Worm (Caenorhabditis elegans) whole organism, mixed stage, embryonic: Measurements from ENCODE around the gene str-47.

Experiments
- M03D4.4 ChIP-seq: sonication (generic microtip); optimal IDR thresholded peaks from 2 replicates; lab custom pipeline; 2017; ENCODE audit warnings: mild to moderate bottlenecking, missing genetic modification characterization, missing compliant biosample characterization
- bed-3 ChIP-seq: fragments of 200-800 bp; sonication (Bioruptor generic); optimal IDR thresholded peaks from 3 replicates; lab custom pipeline; 2018; ENCODE audit warnings: mild to moderate bottlenecking, missing genetic modification characterization, moderate library complexity, missing compliant biosample characterization
- blmp-1 ChIP-seq: fragments of 150-350 bp; optimal IDR thresholded peaks from 2 replicates; lab custom pipeline; 2014; ENCODE audit warnings: missing biosample characterization, missing genetic modification characterization
- ceh-39 ChIP-seq: fragments of 150-350 bp; optimal IDR thresholded peaks from 2 replicates; lab custom pipeline; 2014; ENCODE audit warnings: missing biosample characterization, missing genetic modification characterization
- ceh-43 ChIP-seq: fragments of 200-800 bp; sonication (Bioruptor generic); optimal IDR thresholded peaks from 2 replicates; lab custom pipeline; 2018; ENCODE audit warnings: mild to moderate bottlenecking, missing genetic modification characterization, moderate library complexity, missing compliant biosample characterization
- ceh-83 ChIP-seq: fragments of 200-800 bp; sonication (Bioruptor generic); optimal IDR thresholded peaks from 2 replicates; lab custom pipeline; 2018; ENCODE audit warnings: mild to moderate bottlenecking, missing genetic modification characterization, missing compliant biosample characterization
- ces-1 ChIP-seq: fragments of 150-350 bp; optimal IDR thresholded peaks from 2 replicates; lab custom pipeline; 2014; ENCODE audit warnings: missing biosample characterization, missing genetic modification reagents, missing genetic modification characterization
- cnd-1 ChIP-seq: fragments of 200-800 bp; sonication (Bioruptor generic); optimal IDR thresholded peaks from 2 replicates; lab custom pipeline; 2018; ENCODE audit warnings: mild to moderate bottlenecking, missing genetic modification characterization, missing compliant biosample characterization
- drap-1 ChIP-seq: fragments of 200-800 bp; sonication (Bioruptor generic); optimal IDR thresholded peaks from 3 replicates; lab custom pipeline; 2018; ENCODE audit warnings: mild to moderate bottlenecking, missing genetic modification characterization, missing compliant biosample characterization
- elt-1 ChIP-seq: sonication (generic microtip); optimal IDR thresholded peaks from 2 replicates; lab custom pipeline; 2017; ENCODE audit warnings: missing genetic modification characterization, mild to moderate bottlenecking, missing compliant biosample characterization, antibody characterized with exemption, moderate library complexity, borderline replicate concordance; ENCODE audit not compliant: insufficient read depth
- elt-3 ChIP-seq: fragments of 150-350 bp; optimal IDR thresholded peaks from 2 replicates; lab custom pipeline; 2014; ENCODE audit warnings: missing biosample characterization, missing genetic modification characterization
- flh-1 ChIP-seq: fragments of 200-800 bp; sonication (Bioruptor generic); optimal IDR thresholded peaks from 2 replicates; lab custom pipeline; 2018; ENCODE audit warnings: mild to moderate bottlenecking, missing genetic modification characterization, moderate library complexity, missing compliant biosample characterization
- hlh-1 ChIP-seq: fragments of 150-350 bp; optimal IDR thresholded peaks from 2 replicates; lab custom pipeline; 2014; ENCODE audit warnings: missing biosample characterization, missing genetic modification reagents, missing genetic modification characterization
- lin-13 ChIP-seq: fragments of 150-350 bp; optimal IDR thresholded peaks from 2 replicates; lab custom pipeline; 2014; ENCODE audit warnings: missing biosample characterization, missing genetic modification characterization
- lin-32 ChIP-seq: fragments of 200-800 bp; sonication (Bioruptor generic); optimal IDR thresholded peaks from 2 replicates; lab custom pipeline; 2018; ENCODE audit warnings: mild to moderate bottlenecking, missing genetic modification characterization, missing compliant biosample characterization
- lsy-2 ChIP-seq: fragments of 150-350 bp; optimal IDR thresholded peaks from 2 replicates; lab custom pipeline; 2014; ENCODE audit warnings: missing biosample characterization, missing genetic modification characterization
- mls-2 ChIP-seq: sonication (generic microtip); optimal IDR thresholded peaks from 2 replicates; lab custom pipeline; 2016; ENCODE audit warnings: mild to moderate bottlenecking, missing genetic modification characterization, moderate library complexity, missing compliant biosample characterization
- nhr-12 ChIP-seq: fragments of 150-350 bp; optimal IDR thresholded peaks from 2 replicates; lab custom pipeline; 2014; ENCODE audit warnings: missing biosample characterization, missing genetic modification characterization
- nhr-2 ChIP-seq: fragments of 150-350 bp; optimal IDR thresholded peaks from 2 replicates; lab custom pipeline; 2014; ENCODE audit warnings: missing biosample characterization, missing genetic modification characterization
- nhr-237 ChIP-seq: fragments of 150-350 bp; optimal IDR thresholded peaks from 2 replicates; lab custom pipeline; 2014; ENCODE audit warnings: missing biosample characterization, missing genetic modification characterization
- nhr-28 ChIP-seq: fragments of 150-350 bp; optimal IDR thresholded peaks from 2 replicates; lab custom pipeline; 2014; ENCODE audit warnings: missing biosample characterization, missing genetic modification characterization
- pha-4 ChIP-seq: fragments of 150-350 bp; optimal IDR thresholded peaks from 2 replicates; lab custom pipeline; 2018; ENCODE audit warnings: missing biosample characterization, missing genetic modification reagents, missing genetic modification characterization
- sem-2 ChIP-seq: fragments of 200-800 bp; sonication (Bioruptor generic); optimal IDR thresholded peaks from 2 replicates; lab custom pipeline; 2018; ENCODE audit warnings: mild to moderate bottlenecking, missing genetic modification characterization, missing compliant biosample characterization
- snpc-4 ChIP-seq: fragments of 150-350 bp; optimal IDR thresholded peaks from 2 replicates; lab custom pipeline; 2014; ENCODE audit warnings: missing biosample characterization, missing genetic modification characterization
- sptf-1 ChIP-seq: sonication (generic microtip); optimal IDR thresholded peaks from 2 replicates; lab custom pipeline; 2017; ENCODE audit warnings: mild to moderate bottlenecking, missing genetic modification characterization, moderate library complexity, missing compliant biosample characterization
- tbx-8 ChIP-seq: fragments of 200-800 bp; sonication (Bioruptor generic); optimal IDR thresholded peaks from 2 replicates; lab custom pipeline; 2018; ENCODE audit warnings: mild to moderate bottlenecking, missing genetic modification characterization, moderate library complexity, missing compliant biosample characterization
- unc-120 ChIP-seq: sonication (generic microtip); optimal IDR thresholded peaks from 2 replicates; lab custom pipeline; 2017; ENCODE audit warnings: missing genetic modification characterization, missing compliant biosample characterization; ENCODE audit not compliant: poor library complexity, severe bottlenecking
- unc-39 ChIP-seq: fragments of 150-350 bp; optimal IDR thresholded peaks from 2 replicates; lab custom pipeline; 2014; ENCODE audit warnings: missing biosample characterization, missing genetic modification characterization
- unc-62 ChIP-seq: fragments of 150-350 bp; optimal IDR thresholded peaks from 2 replicates; lab custom pipeline; 2014; ENCODE audit warnings: missing biosample characterization, missing genetic modification reagents, missing genetic modification characterization
- zip-8 ChIP-seq: fragments of 150-350 bp; optimal IDR thresholded peaks from 2 replicates; lab custom pipeline; 2014; ENCODE audit warnings: missing biosample characterization, missing genetic modification characterization

str-47 gene

ce11 chrV:7604858-7605257 lies 40.7 kb upstream of the str-47 start, which contains the start of gene clec-213:
clec-213 (plus strand) TSS chrV:7605158.
- TF ChIP-seq nhr-28 (tag; lab: Kevin White, UChicago), result no peak
- TF ChIP-seq ces-1 (GFP tag; lab: Kevin White, UChicago), result no peak
- no peak for TF ChIP-seq unc-120 (tag; lab: Kevin White, UChicago)
- TF ChIP-seq ceh-39, result no peak
- TF ChIP-seq tbx-8 (GFP tag; lab: Kevin White, UChicago), result no peak
- TF ChIP-seq unc-39 (tag; lab: Kevin White, UChicago), result no peak
- TF ChIP-seq zip-8 (tag; lab: Kevin White, UChicago), result no peak
- TF ChIP-seq ceh-43 (GFP tag; lab: Kevin White, UChicago), result no peak
- TF ChIP-seq lsy-2 (tag; lab: Kevin White, UChicago), result no peak
- TF ChIP-seq unc-62, result no peak
- no peak for TF ChIP-seq mls-2 (tag; lab: Kevin White, UChicago)
- no peak for TF ChIP-seq bed-3 (GFP tag; lab: Kevin White, UChicago)
- no peak for TF ChIP-seq lin-13 (tag; lab: Kevin White, UChicago)

- TF ChIP-seq snpc-4 (no peak), ces-1 (GFP tag; lab: Kevin White, UChicago) (no peak), elt-3 (tag; lab: Kevin White, UChicago) (no peak), cnd-1 (tag; lab: Kevin White, UChicago) (no peak), nhr-12 (tag; lab: Kevin White, UChicago) (no peak), ceh-39 (no peak), M03D4.4 (no peak), bed-3 (GFP tag; lab: Kevin White, UChicago) (no peak), mls-2 (tag; lab: Kevin White, UChicago) (no peak), flh-1 (GFP tag; lab: Kevin White, UChicago) (no peak), pha-4 (tag; lab: Kevin White, UChicago) (no peak), sptf-1 (tag; lab: Kevin White, UChicago) (no peak), ceh-83 (GFP tag; lab: Kevin White, UChicago) (no peak), sem-2 (no peak)
Observed at ce11 chrV:7609698-7610420, 35.7 kb upstream of the str-47 start, which contains the start of the genes folt-3 and clec-214. folt-3 (minus strand) TSS chrV:7609748. clec-214 (plus strand) TSS chrV:7610370.

ce11 chrV:7612044-7612443 lies 33.5 kb upstream of the str-47 start, which contains the start of gene clec-215:
clec-215 (plus strand) TSS chrV:7612344.
- TF ChIP-seq nhr-2 (tag; lab: Kevin White, UChicago), result no peak
- TF ChIP-seq drap-1 (GFP tag; lab: Kevin White, UChicago), result no peak
- TF ChIP-seq tbx-8 (GFP tag; lab: Kevin White, UChicago), result no peak
- TF ChIP-seq nhr-237 (tag; lab: Kevin White, UChicago), result no peak
- TF ChIP-seq unc-120 (tag; lab: Kevin White, UChicago), result no peak
- TF ChIP-seq lin-32 (GFP tag; lab: Kevin White, UChicago), result no peak
- no peak for TF ChIP-seq unc-62
- TF ChIP-seq zip-8 (tag; lab: Kevin White, UChicago), result no peak
- no peak for TF ChIP-seq lin-13 (tag; lab: Kevin White, UChicago)
- TF ChIP-seq M03D4.4, result no peak
- TF ChIP-seq sem-2, result no peak
- TF ChIP-seq mls-2 (tag; lab: Kevin White, UChicago), result no peak

ce11 chrV:7618114-7618513 lies 27.4 kb upstream of the str-47 start, which contains the start of gene C50E3.15:
C50E3.15 (plus strand) TSS chrV:7618414.
- TF ChIP-seq ceh-83 (GFP tag; lab: Kevin White, UChicago) (no peak), sptf-1 (tag; lab: Kevin White, UChicago) (no peak), nhr-12 (tag; lab: Kevin White, UChicago) (no peak), flh-1 (GFP tag; lab: Kevin White, UChicago) (no peak), lin-13 (tag; lab: Kevin White, UChicago) (no peak), zip-8 (tag; lab: Kevin White, UChicago) (no peak), nhr-237 (tag; lab: Kevin White, UChicago) (no peak), unc-120 (tag; lab: Kevin White, UChicago) (no peak), blmp-1 (tag; lab: Kevin White, UChicago) (no peak), elt-3 (tag; lab: Kevin White, UChicago) (no peak), tbx-8 (GFP tag; lab: Kevin White, UChicago) (no peak), ces-1 (GFP tag; lab: Kevin White, UChicago) (no peak), lin-32 (GFP tag; lab: Kevin White, UChicago) (no peak), sem-2 (no peak), snpc-4 (no peak), hlh-1 (no peak), cnd-1 (tag; lab: Kevin White, UChicago) (no peak), unc-39 (tag; lab: Kevin White, UChicago) (no peak), elt-1 (tag; lab: Kevin White, UChicago) (no peak)
